Worm (Caenorhabditis elegans): ENCODE measurements around the gene npp-10.

- TF ChIP-seq F39B2.1 (GFP tag; IDR thresholded peaks at IDR 0.05) = no peak
- no peak for TF ChIP-seq lsy-27 (tag; optimal IDR thresholded peaks at IDR 0.05; ENCODE audit: borderline replicate concordance, insufficient read depth)
- TF ChIP-seq zim-3 (tag; optimal IDR thresholded peaks at IDR 0.05) = no peak
- TF ChIP-seq gei-17 (GFP tag; optimal IDR thresholded peaks at IDR 0.05) = no peak
- TF ChIP-seq ceh-100 (GFP tag; IDR thresholded peaks at IDR 0.05) = no peak
- TF ChIP-seq repo-1 (tag; optimal IDR thresholded peaks at IDR 0.05) = no peak
- no peak for TF ChIP-seq lin-40 (tag; optimal IDR thresholded peaks at IDR 0.05)
- no peak for TF ChIP-seq F52B5.7 (tag; optimal IDR thresholded peaks at IDR 0.05)
- TF ChIP-seq dox-1 (GFP tag; IDR thresholded peaks at IDR 0.05) = no peak
- no peak for TF ChIP-seq Y53G8AR.9 (GFP tag; conservative IDR thresholded peaks at IDR 0.05)
- no peak for TF ChIP-seq unc-62 (GFP tag; optimal IDR thresholded peaks at IDR 0.05)
Observed at ce11 chrIII:6039370-6039769, 20.0 kb upstream of the npp-10 start, which contains the start of gene ift-139.

All from whole organism, young adult.